Fruit fly (Drosophila melanogaster) whole organism, embryonic: ENCODE results near the gene Hydr2.
A peak's percentile ranks its signal among the peaks of the same experiment; 100 is the strongest.

ENCODE experiments used
- Atf-2 ChIP-seq: fragments of 200-800 bp; sonication (Bioruptor generic); optimal IDR thresholded peaks from 2 replicates; lab custom pipeline; 2016; ENCODE audit warnings: missing biosample characterization, missing genetic modification characterization
- B-H1 ChIP-seq: fragments of 200-800 bp; sonication (Bioruptor generic); IDR thresholded peaks from 3 replicates; pipeline ENCODE4 v1.3.6; 2022; ENCODE audit warnings: missing biosample characterization, missing genetic modification characterization
- BtbVII ChIP-seq: fragments of 200-800 bp; sonication (Bioruptor generic); optimal IDR thresholded peaks from 3 replicates; lab custom pipeline; 2017; ENCODE audit warnings: missing biosample characterization, mild to moderate bottlenecking, missing genetic modification characterization
- CG10267 ChIP-seq: fragments of 200-800 bp; sonication (Bioruptor generic); optimal IDR thresholded peaks from 2 replicates; lab custom pipeline; 2018; ENCODE audit warnings: missing biosample characterization, mild to moderate bottlenecking, missing genetic modification characterization, moderate library complexity
- CG13287 ChIP-seq: fragments of 200-800 bp; sonication (Bioruptor generic); IDR thresholded peaks from 2 replicates; pipeline ENCODE4 v1.3.6; 2022; ENCODE audit warnings: missing biosample characterization, missing genetic modification characterization; ENCODE audit not compliant: partially characterized antibody
- CG13296 ChIP-seq: fragments of 200-800 bp; sonication (Bioruptor generic); optimal IDR thresholded peaks from 3 replicates; lab custom pipeline; 2018; ENCODE audit warnings: missing biosample characterization, mild to moderate bottlenecking, missing genetic modification characterization
- CG14014 ChIP-seq: fragments of 200-800 bp; sonication (Bioruptor generic); IDR thresholded peaks from 2 replicates; pipeline ENCODE4 v1.3.6; 2022; ENCODE audit warnings: missing biosample characterization, missing genetic modification characterization
- CG15479 ChIP-seq: fragments of 200-800 bp; sonication (Bioruptor generic); optimal IDR thresholded peaks from 3 replicates; lab custom pipeline; 2019; ENCODE audit warnings: missing biosample characterization, mild to moderate bottlenecking, missing genetic modification characterization, moderate library complexity
- CG15514 ChIP-seq: fragments of 200-800 bp; sonication (Bioruptor generic); optimal IDR thresholded peaks from 3 replicates; lab custom pipeline; 2017; ENCODE audit warnings: missing biosample characterization, missing genetic modification characterization, mild to moderate bottlenecking, moderate library complexity, missing genetic modification reagents
- CG1603 ChIP-seq: fragments of 200-800 bp; sonication (Bioruptor generic); optimal IDR thresholded peaks from 2 replicates; lab custom pipeline; 2019; ENCODE audit warnings: missing biosample characterization, mild to moderate bottlenecking, missing genetic modification characterization, moderate library complexity
- CG16863 ChIP-seq: fragments of 200-800 bp; sonication (Bioruptor generic); optimal IDR thresholded peaks from 3 replicates; lab custom pipeline; 2016; ENCODE audit warnings: missing biosample characterization, missing genetic modification characterization
- CG17186 ChIP-seq: fragments of 200-800 bp; sonication (Bioruptor generic); optimal IDR thresholded peaks from 3 replicates; lab custom pipeline; 2017; ENCODE audit warnings: missing biosample characterization, missing genetic modification reagents, missing genetic modification characterization
- CG18476 ChIP-seq: fragments of 200-800 bp; sonication (Bioruptor generic); optimal IDR thresholded peaks from 2 replicates; lab custom pipeline; 2016; ENCODE audit warnings: missing biosample characterization, mild to moderate bottlenecking, missing genetic modification characterization
- CG2116 ChIP-seq: fragments of 200-800 bp; sonication (Bioruptor generic); optimal IDR thresholded peaks from 3 replicates; lab custom pipeline; 2018; ENCODE audit warnings: missing biosample characterization, mild to moderate bottlenecking, missing genetic modification characterization
- CG30020 ChIP-seq: fragments of 200-800 bp; optimal IDR thresholded peaks from 2 replicates; lab custom pipeline; 2019; ENCODE audit warnings: missing biosample characterization, mild to moderate bottlenecking, missing genetic modification characterization, moderate library complexity
- CG31388 ChIP-seq: fragments of 200-800 bp; sonication (Bioruptor generic); optimal IDR thresholded peaks from 2 replicates; lab custom pipeline; 2016; ENCODE audit warnings: missing biosample characterization, missing genetic modification characterization
- CG34422 ChIP-seq: fragments of 200-800 bp; sonication (Bioruptor generic); IDR thresholded peaks from 3 replicates; pipeline ENCODE4 v1.3.6; 2022; ENCODE audit warnings: missing biosample characterization, missing genetic modification characterization
- CG4707 ChIP-seq: fragments of 200-800 bp; sonication (Bioruptor generic); optimal IDR thresholded peaks from 2 replicates; lab custom pipeline; 2018; ENCODE audit warnings: missing biosample characterization, mild to moderate bottlenecking, missing genetic modification characterization, moderate library complexity
- CG6254 ChIP-seq: fragments of 200-800 bp; sonication (Bioruptor generic); optimal IDR thresholded peaks from 3 replicates; lab custom pipeline; 2017; ENCODE audit warnings: mild to moderate bottlenecking, missing biosample characterization, missing genetic modification reagents, missing genetic modification characterization
- CG7987 ChIP-seq: fragments of 200-800 bp; sonication (Bioruptor generic); optimal IDR thresholded peaks from 2 replicates; lab custom pipeline; 2018; ENCODE audit warnings: missing biosample characterization, mild to moderate bottlenecking, missing genetic modification characterization, moderate library complexity
- CG8281 ChIP-seq: fragments of 200-800 bp; sonication (Bioruptor generic); optimal IDR thresholded peaks from 2 replicates; lab custom pipeline; 2018; ENCODE audit warnings: missing biosample characterization, mild to moderate bottlenecking, missing genetic modification characterization, moderate library complexity
- CG8388 ChIP-seq: fragments of 200-800 bp; sonication (Bioruptor generic); optimal IDR thresholded peaks from 2 replicates; lab custom pipeline; 2019; ENCODE audit warnings: missing biosample characterization, mild to moderate bottlenecking, missing genetic modification characterization, moderate library complexity
- CG9215 ChIP-seq: fragments of 200-800 bp; sonication (Bioruptor generic); IDR thresholded peaks from 2 replicates; pipeline ENCODE4 v1.3.6; 2022; ENCODE audit warnings: missing biosample characterization, missing genetic modification characterization
- Camta ChIP-seq: fragments of 200-800 bp; sonication (Bioruptor generic); optimal IDR thresholded peaks from 2 replicates; lab custom pipeline; 2016; ENCODE audit warnings: missing biosample characterization, missing genetic modification characterization
- Dad ChIP-seq: fragments of 200-800 bp; sonication (Bioruptor generic); optimal IDR thresholded peaks from 3 replicates; lab custom pipeline; 2016; ENCODE audit warnings: missing biosample characterization, missing genetic modification characterization
- Dp ChIP-seq: fragments of 200-800 bp; sonication (Bioruptor generic); optimal IDR thresholded peaks from 2 replicates; lab custom pipeline; 2018; ENCODE audit warnings: missing biosample characterization, mild to moderate bottlenecking, missing genetic modification characterization, moderate library complexity
- E2f2 ChIP-seq: fragments of 200-800 bp; sonication (Bioruptor generic); IDR thresholded peaks from 2 replicates; pipeline ENCODE4 v1.3.6; 2022; ENCODE audit warnings: missing biosample characterization, missing genetic modification characterization
- HLH4C ChIP-seq: fragments of 200-800 bp; sonication (Bioruptor generic); IDR thresholded peaks from 3 replicates; pipeline ENCODE4 v1.3.6; 2022; ENCODE audit warnings: missing biosample characterization, missing genetic modification characterization; ENCODE audit not compliant: partially characterized antibody
- HLHmδ ChIP-seq: fragments of 200-800 bp; sonication (Bioruptor generic); optimal IDR thresholded peaks from 2 replicates; lab custom pipeline; 2018; ENCODE audit warnings: missing biosample characterization, mild to moderate bottlenecking, missing genetic modification characterization, moderate library complexity
- MBD-R2 ChIP-seq: fragments of 200-800 bp; sonication (Bioruptor generic); IDR thresholded peaks from 2 replicates; pipeline ENCODE4 v1.3.6; 2022; ENCODE audit warnings: missing biosample characterization, missing genetic modification characterization
- Rx ChIP-seq: fragments of 200-800 bp; sonication (Bioruptor generic); IDR thresholded peaks from 2 replicates; pipeline ENCODE4 v1.3.6; 2022; ENCODE audit warnings: missing biosample characterization, missing genetic modification characterization
- Sox102F ChIP-seq: fragments of 200-800 bp; sonication (Bioruptor generic); optimal IDR thresholded peaks from 2 replicates; lab custom pipeline; 2018; ENCODE audit warnings: missing biosample characterization, mild to moderate bottlenecking, missing genetic modification characterization, moderate library complexity
- Vsx1 ChIP-seq: fragments of 200-800 bp; sonication (Bioruptor generic); optimal IDR thresholded peaks from 2 replicates; lab custom pipeline; 2017; ENCODE audit warnings: missing biosample characterization, mild to moderate bottlenecking, missing genetic modification characterization, missing genetic modification reagents
- ac ChIP-seq: fragments of 200-800 bp; sonication (Bioruptor generic); optimal IDR thresholded peaks from 3 replicates; lab custom pipeline; 2017; ENCODE audit warnings: missing biosample characterization, mild to moderate bottlenecking, missing genetic modification characterization
- amos ChIP-seq: fragments of 200-800 bp; sonication (Bioruptor generic); IDR thresholded peaks from 2 replicates; pipeline ENCODE4 v1.3.6; 2022; ENCODE audit warnings: missing biosample characterization, missing genetic modification characterization; ENCODE audit not compliant: partially characterized antibody
- ap ChIP-seq: fragments of 200-800 bp; sonication (Bioruptor generic); IDR thresholded peaks from 2 replicates; pipeline ENCODE4 v1.3.6; 2022; ENCODE audit warnings: missing biosample characterization, missing genetic modification characterization
- ase ChIP-seq: fragments of 200-800 bp; sonication (Bioruptor generic); IDR thresholded peaks from 3 replicates; pipeline ENCODE4 v1.3.6; 2022; ENCODE audit warnings: missing biosample characterization, missing genetic modification characterization
- bigmax ChIP-seq: fragments of 200-800 bp; sonication (Bioruptor generic); optimal IDR thresholded peaks from 2 replicates; lab custom pipeline; 2018; ENCODE audit warnings: missing biosample characterization, mild to moderate bottlenecking, missing genetic modification characterization
- cad ChIP-seq: fragments of >200 bp; optimal IDR thresholded peaks from 2 replicates; lab custom pipeline; 2017; ENCODE audit warnings: missing biosample characterization, missing genetic modification characterization
- dm ChIP-seq: fragments of 200-800 bp; sonication (Bioruptor generic); optimal IDR thresholded peaks from 3 replicates; lab custom pipeline; 2016; ENCODE audit warnings: missing biosample characterization, missing genetic modification characterization
- luna ChIP-seq: fragments of 200-800 bp; sonication (Bioruptor generic); optimal IDR thresholded peaks from 2 replicates; lab custom pipeline; 2016; ENCODE audit warnings: missing biosample characterization, missing genetic modification characterization
- mirr ChIP-seq: fragments of 200-800 bp; sonication (Bioruptor generic); optimal IDR thresholded peaks from 3 replicates; lab custom pipeline; 2018; ENCODE audit warnings: missing biosample characterization, mild to moderate bottlenecking, missing genetic modification characterization
- repo ChIP-seq: fragments of 200-800 bp; sonication (Bioruptor generic); optimal IDR thresholded peaks from 2 replicates; lab custom pipeline; 2016; ENCODE audit warnings: missing biosample characterization, missing genetic modification characterization
- seq ChIP-seq: fragments of 200-800 bp; sonication (Bioruptor generic); IDR thresholded peaks from 2 replicates; pipeline ENCODE4 v1.3.6; 2022; ENCODE audit warnings: missing biosample characterization, missing genetic modification characterization
- sima ChIP-seq: fragments of 200-800 bp; sonication (Bioruptor generic); optimal IDR thresholded peaks from 2 replicates; lab custom pipeline; 2016; ENCODE audit warnings: missing biosample characterization, missing genetic modification characterization
- stwl ChIP-seq: fragments of 200-800 bp; sonication (Bioruptor generic); optimal IDR thresholded peaks from 3 replicates; lab custom pipeline; 2018; ENCODE audit warnings: missing biosample characterization, mild to moderate bottlenecking, missing genetic modification characterization, moderate library complexity
- tap ChIP-seq: fragments of 200-800 bp; optimal IDR thresholded peaks from 3 replicates; lab custom pipeline; 2019; ENCODE audit warnings: missing biosample characterization, mild to moderate bottlenecking, missing genetic modification characterization, moderate library complexity
- tin ChIP-seq: fragments of 200-800 bp; sonication (Bioruptor generic); optimal IDR thresholded peaks from 3 replicates; lab custom pipeline; 2016; ENCODE audit warnings: missing biosample characterization, missing genetic modification characterization
- trem ChIP-seq: fragments of 200-800 bp; optimal IDR thresholded peaks from 3 replicates; lab custom pipeline; 2019; ENCODE audit warnings: missing biosample characterization, mild to moderate bottlenecking, missing genetic modification characterization, moderate library complexity
- wor ChIP-seq: fragments of 200-800 bp; sonication (Bioruptor generic); IDR thresholded peaks from 2 replicates; pipeline ENCODE4 v1.3.6; 2022; ENCODE audit warnings: missing biosample characterization, missing genetic modification characterization

Gene Hydr2

DNA sequence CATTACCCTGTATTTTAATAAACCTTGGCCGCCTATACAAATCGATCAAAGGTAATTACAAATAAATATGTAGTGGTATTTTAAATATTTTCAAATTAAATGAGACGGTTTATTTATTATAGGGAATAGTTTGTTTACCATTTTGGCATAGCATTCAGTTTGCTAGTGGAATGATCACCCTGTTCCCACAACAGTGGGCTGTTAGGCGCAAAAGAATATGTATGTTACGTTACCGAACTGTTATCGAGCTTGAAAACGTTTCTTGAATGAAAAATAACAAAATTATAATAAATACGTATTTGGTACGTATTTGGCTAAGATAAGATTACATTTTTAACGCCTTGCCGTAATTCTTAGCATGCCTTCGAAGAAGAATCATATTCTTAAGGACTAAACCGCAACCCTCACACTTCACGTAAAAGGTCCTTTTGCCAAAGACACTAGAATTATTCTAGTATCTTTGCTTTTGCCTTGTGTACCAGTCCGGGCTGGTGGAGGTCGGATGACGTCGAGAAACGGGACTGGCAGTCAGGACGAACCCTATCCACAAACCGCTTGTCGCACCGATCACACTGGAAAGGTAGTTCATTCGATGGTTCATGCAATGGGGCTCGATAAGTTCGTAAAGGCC is 7.6 kb downstream of the Hydr2 start, which contains the start of gene CG44002 (continued):
- no peak for TF ChIP-seq CG15514
- no peak for TF ChIP-seq CG8388 (GFP tag; lab: Kevin White, UChicago)
- TF ChIP-seq trem (tag; lab: Kevin White, UChicago): peak; percentile 27
- TF ChIP-seq tap (tag; lab: Kevin White, UChicago): no peak
- no peak for TF ChIP-seq amos (GFP tag; lab: Robert Waterston, UW)
- TF ChIP-seq CG13296 (GFP tag; lab: Kevin White, UChicago): no peak
- TF ChIP-seq CG15479 (GFP tag; lab: Kevin White, UChicago): no peak
- 0 out of 3 replicates have a peak, but pooled peaks have one; percentile 10 for TF ChIP-seq HLH4C (GFP tag; lab: Robert Waterston, UW)
- TF ChIP-seq E2f2: peak; percentile 65
- no peak for TF ChIP-seq CG7987 (GFP tag; lab: Kevin White, UChicago)
- TF ChIP-seq CG2116: peak; percentile 3
- no peak for TF ChIP-seq CG31388 (GFP tag; lab: Kevin White, UChicago)
- peak; percentile 44 for TF ChIP-seq Dp (GFP tag; lab: Kevin White, UChicago)
- TF ChIP-seq CG9215: no peak
- TF ChIP-seq B-H1 (GFP tag; lab: Robert Waterston, UW): no peak
- no peak for TF ChIP-seq dm (GFP tag; lab: Kevin White, UChicago)
- TF ChIP-seq wor (GFP tag; lab: Robert Waterston, UW): no peak
- TF ChIP-seq Dad (GFP tag; lab: Kevin White, UChicago): no peak
- no peak for TF ChIP-seq sima
- peak; percentile 99 for TF ChIP-seq CG17186 (GFP tag; lab: Kevin White, UChicago)
- TF ChIP-seq CG8281 (tag; lab: Kevin White, UChicago): no peak
- peak; percentile 14 for TF ChIP-seq CG10267 (tag; lab: Kevin White, UChicago)
- no peak for TF ChIP-seq BtbVII
- peak; percentile 35 for TF ChIP-seq CG1603
- no peak for TF ChIP-seq bigmax (GFP tag; lab: Kevin White, UChicago)
- no peak for TF ChIP-seq ac
- TF ChIP-seq CG4707 (GFP tag; lab: Kevin White, UChicago): no peak
- TF ChIP-seq CG13287: peak; percentile 26; the same call in 1 of the 2 replicates
- no peak for TF ChIP-seq Sox102F (GFP tag; lab: Kevin White, UChicago)
- TF ChIP-seq CG30020 (tag; lab: Kevin White, UChicago): peak; percentile 74
- TF ChIP-seq Camta (GFP tag; lab: Kevin White, UChicago): no peak
- no peak for TF ChIP-seq ap (GFP tag; lab: Robert Waterston, UW)
- TF ChIP-seq ase (GFP tag; lab: Robert Waterston, UW): no peak
- TF ChIP-seq CG14014 (GFP tag; lab: Robert Waterston, UW): no peak
- peak; percentile 30 for TF ChIP-seq cad (GFP tag; lab: Kevin White, UChicago)
- peak; percentile 99 for TF ChIP-seq CG6254 (GFP tag; lab: Kevin White, UChicago)
- no peak for TF ChIP-seq Atf-2
- TF ChIP-seq CG16863: no peak
- no peak for TF ChIP-seq CG18476
- TF ChIP-seq stwl (tag; lab: Kevin White, UChicago): peak; percentile 54
- no peak for TF ChIP-seq seq (GFP tag; lab: Robert Waterston, UW)
- TF ChIP-seq tin: no peak
- TF ChIP-seq Rx: no peak
- TF ChIP-seq repo: no peak
- peak; percentile 69 for TF ChIP-seq MBD-R2
- TF ChIP-seq Vsx1 (GFP tag; lab: Kevin White, UChicago): no peak
- TF ChIP-seq mirr (GFP tag; lab: Kevin White, UChicago): no peak
- no peak for TF ChIP-seq CG34422 (GFP tag; lab: Robert Waterston, UW)
- TF ChIP-seq HLHmδ (GFP tag; lab: Kevin White, UChicago): no peak
- TF ChIP-seq luna: no peak
